Fruit fly (Drosophila melanogaster): ENCODE data around the gene cDIP.
A peak's percentile ranks its signal among the peaks of the same experiment; 100 is the strongest.

The cDIP gene

dm6 chr3R:21127352-21127985 lies 33.4 kb downstream of the cDIP start, which contains the start of the genes slmb and CG5793 (continued):
- TF ChIP-seq MBD-R2 (GFP tag; IDR thresholded peaks at IDR 0.05) (peak; percentile 80), CG10267 (tag; optimal IDR thresholded peaks at IDR 0.05) (peak; percentile 94), bcd (GFP tag; optimal IDR thresholded peaks at IDR 0.05) (peak; percentile 53), CG3995 (GFP tag; optimal IDR thresholded peaks at IDR 0.05) (peak; percentile 10), salm (tag; optimal IDR thresholded peaks at IDR 0.05) (peak; percentile 42), Elba2 (GFP tag; optimal IDR thresholded peaks at IDR 0.05) (no peak), CG15601 (tag; optimal IDR thresholded peaks at IDR 0.05) (no peak), HLHmδ (GFP tag; optimal IDR thresholded peaks at IDR 0.05) (no peak), CG4424 (GFP tag; optimal IDR thresholded peaks at IDR 0.05) (peak; percentile 56), CG18262 (tag; optimal IDR thresholded peaks at IDR 0.05) (no peak), BEAF-32 (GFP tag; optimal IDR thresholded peaks at IDR 0.05) (peak; percentile 83), pnt (GFP tag; optimal IDR thresholded peaks at IDR 0.05) (peak; percentile 12), Dref (GFP tag; IDR thresholded peaks at IDR 0.05) (peak; percentile 77), CkIIα-i1 (GFP tag; IDR thresholded peaks at IDR 0.05) (no peak), vfl (GFP tag; optimal IDR thresholded peaks at IDR 0.05) (no peak), vnd (GFP tag; IDR thresholded peaks at IDR 0.05; ENCODE audit: partially characterized antibody) (0 out of 3 replicates have a peak, but pooled peaks have one; percentile 53), insv (GFP tag; optimal IDR thresholded peaks at IDR 0.05) (peak in 1 of 2 experiments; percentile 4), Max (GFP tag; optimal IDR thresholded peaks at IDR 0.05) (peak; percentile 15), Hr51 (GFP tag; optimal IDR thresholded peaks at IDR 0.05) (peak in 1 of 2 experiments; percentile 14), PHDP (tag; optimal IDR thresholded peaks at IDR 0.05) (peak; percentile 31), tna (GFP tag; IDR thresholded peaks at IDR 0.05; ENCODE audit: partially characterized antibody) (peak; percentile 47), Spps (tag; optimal IDR thresholded peaks at IDR 0.05) (no peak), Opbp (GFP tag; IDR thresholded peaks at IDR 0.05; ENCODE audit: partially characterized antibody) (peak; percentile 53; the same call in 1 of the 3 replicates), Dfd (GFP tag; optimal IDR thresholded peaks at IDR 0.05) (no peak), CG6791 (GFP tag; IDR thresholded peaks at IDR 0.05; ENCODE audit: partially characterized antibody) (peak; percentile 65), crc (GFP tag; optimal IDR thresholded peaks at IDR 0.05) (peak; percentile 23), kah (GFP tag; optimal IDR thresholded peaks at IDR 0.05) (peak; percentile 91), vvl (GFP tag; IDR thresholded peaks at IDR 0.05) (peak; percentile 41), CoRest (tag; optimal IDR thresholded peaks at IDR 0.05) (peak; percentile 20), CG14710 (tag; optimal IDR thresholded peaks at IDR 0.05) (peak; percentile 66), CG11247 (GFP tag; IDR thresholded peaks at IDR 0.05) (0 out of 2 replicates have a peak, but pooled peaks have one; percentile 10), CG4730 (GFP tag; IDR thresholded peaks at IDR 0.05) (no peak), CTCF (GFP tag; optimal IDR thresholded peaks at IDR 0.05) (no peak), onecut (GFP tag; IDR thresholded peaks at IDR 0.05) (no peak), CG5953 (GFP tag; IDR thresholded peaks at IDR 0.05) (no peak), CG3163 (GFP tag; optimal IDR thresholded peaks at IDR 0.05) (peak; percentile 15), Hand (GFP tag; optimal IDR thresholded peaks at IDR 0.05) (peak; percentile 15), Gsc (GFP tag; IDR thresholded peaks at IDR 0.05) (no peak), Dip3 (GFP tag; optimal IDR thresholded peaks at IDR 0.05) (peak; percentile 59), Meics (GFP tag; optimal IDR thresholded peaks at IDR 0.05) (peak; percentile 20), CG10654 (GFP tag; optimal IDR thresholded peaks at IDR 0.05) (peak; percentile 16), NFAT (GFP tag; IDR thresholded peaks at IDR 0.05) (0 out of 2 replicates have a peak, but pooled peaks have one; percentile 29), CG11504 (tag; optimal IDR thresholded peaks at IDR 0.05) (no peak), slou (GFP tag; optimal IDR thresholded peaks at IDR 0.05) (peak; percentile 6), gt (GFP tag; IDR thresholded peaks at IDR 0.05) (no peak), ERR (GFP tag; optimal IDR thresholded peaks at IDR 0.05) (peak; percentile 91), Myb (GFP tag; optimal IDR thresholded peaks at IDR 0.05) (peak; percentile 87), CG6254 (GFP tag; optimal IDR thresholded peaks at IDR 0.05) (no peak), CG13775 (GFP tag; optimal IDR thresholded peaks at IDR 0.05) (peak; percentile 18), ash1 (GFP tag; optimal IDR thresholded peaks at IDR 0.05) (no peak)

All from whole organism, embryonic.